Fruit fly (Drosophila melanogaster): ENCODE results near the gene CG31323.

Gene CG31323

dm6 chr3R:26121108-26121507 lies 49.5 kb upstream of the CG31323 start (continued):
- TF ChIP-seq CG7987 (GFP tag; optimal IDR thresholded peaks at IDR 0.05) (no peak), tll (GFP tag; optimal IDR thresholded peaks at IDR 0.05) (no peak), Deaf1 (tag; optimal IDR thresholded peaks at IDR 0.05) (no peak), CG7271 (tag; optimal IDR thresholded peaks at IDR 0.05) (no peak), CG11696 (GFP tag; IDR thresholded peaks at IDR 0.05) (no peak), esg (GFP tag; conservative IDR thresholded peaks at IDR 0.05) (0 out of 2 replicates have a peak, but pooled peaks have one; percentile 16), salm (tag; optimal IDR thresholded peaks at IDR 0.05) (no peak), CG2712 (tag; optimal IDR thresholded peaks at IDR 0.05) (peak; percentile 3), CG12236 (GFP tag; optimal IDR thresholded peaks at IDR 0.05) (no peak), gem (tag; optimal IDR thresholded peaks at IDR 0.05) (peak; percentile 63), Tbp (GFP tag; optimal IDR thresholded peaks at IDR 0.05) (no peak), ewg (GFP tag; optimal IDR thresholded peaks at IDR 0.05) (no peak), sna (GFP tag; IDR thresholded peaks at IDR 0.05; ENCODE audit: partially characterized antibody) (no peak), seq (GFP tag; IDR thresholded peaks at IDR 0.05) (no peak), CG17385 (GFP tag; optimal IDR thresholded peaks at IDR 0.05) (peak; percentile 26), Adf1 (GFP tag; IDR thresholded peaks at IDR 0.05) (no peak), inv (GFP tag; IDR thresholded peaks at IDR 0.05; ENCODE audit: partially characterized antibody) (no peak), usp (GFP tag; optimal IDR thresholded peaks at IDR 0.05) (no peak), CG2129 (GFP tag; IDR thresholded peaks at IDR 0.05; ENCODE audit: partially characterized antibody) (no peak), Dbx (GFP tag; IDR thresholded peaks at IDR 0.05) (peak; percentile 64; the same call in 2 of the 3 replicates), CG10209 (GFP tag; optimal IDR thresholded peaks at IDR 0.05) (peak; percentile 28), D19B (GFP tag; optimal IDR thresholded peaks at IDR 0.05) (peak; percentile 36), CG17568 (GFP tag; optimal IDR thresholded peaks at IDR 0.05) (no peak), stc (GFP tag; IDR thresholded peaks at IDR 0.05) (no peak), Xbp1 (GFP tag; optimal IDR thresholded peaks at IDR 0.05) (no peak), CG2678 (tag; optimal IDR thresholded peaks at IDR 0.05) (peak; percentile 69), lbe (GFP tag; optimal IDR thresholded peaks at IDR 0.05) (no peak), gro (GFP tag; optimal IDR thresholded peaks at IDR 0.05) (peak; percentile 61), hkb (optimal IDR thresholded peaks at IDR 0.05) (no peak), hkb (GFP tag; IDR thresholded peaks at IDR 0.05) (no peak), bcd (GFP tag; optimal IDR thresholded peaks at IDR 0.05) (peak; percentile 53), Xrp1 (GFP tag; IDR thresholded peaks at IDR 0.05) (no peak), CG15073 (GFP tag; optimal IDR thresholded peaks at IDR 0.05) (no peak), fd3F (GFP tag; optimal IDR thresholded peaks at IDR 0.05) (peak; percentile 45), B-H2 (GFP tag; optimal IDR thresholded peaks at IDR 0.05) (no peak), sug (tag; optimal IDR thresholded peaks at IDR 0.05) (peak; percentile 30), Lpt (GFP tag; optimal IDR thresholded peaks at IDR 0.05) (no peak), CG4404 (GFP tag; IDR thresholded peaks at IDR 0.05) (no peak), sc (optimal IDR thresholded peaks at IDR 0.05) (no peak), sc (GFP tag; optimal IDR thresholded peaks at IDR 0.05) (no peak), dimm (GFP tag; IDR thresholded peaks at IDR 0.05) (no peak), row (GFP tag; IDR thresholded peaks at IDR 0.05) (peak; percentile 62), CG18619 (GFP tag; optimal IDR thresholded peaks at IDR 0.05) (peak; percentile 11), CG8388 (GFP tag; optimal IDR thresholded peaks at IDR 0.05) (no peak), CG12104 (GFP tag; optimal IDR thresholded peaks at IDR 0.05) (no peak), Drgx (GFP tag; IDR thresholded peaks at IDR 0.05) (peak; percentile 24; the same call in 1 of the 2 replicates), Lim3 (GFP tag; IDR thresholded peaks at IDR 0.05) (no peak), fu2 (GFP tag; optimal IDR thresholded peaks at IDR 0.05) (no peak), CG5245 (GFP tag; optimal IDR thresholded peaks at IDR 0.05) (no peak), nom (GFP tag; optimal IDR thresholded peaks at IDR 0.05) (no peak), schlank (tag; optimal IDR thresholded peaks at IDR 0.05) (peak; percentile 66), phol (tag; optimal IDR thresholded peaks at IDR 0.05) (no peak)
